Fruit fly (Drosophila melanogaster) Kc167 (cell line): ENCODE measurements around the gene qm.

Experiments used
- Myc ChIP-seq: fragments of >200 bp; optimal IDR thresholded peaks from 2 replicates; lab custom pipeline; 2017; ENCODE audit warnings: missing external identifiers
- Sin3A ChIP-seq: fragments of >200 bp; optimal IDR thresholded peaks from 2 replicates; lab custom pipeline; 2018; ENCODE audit warnings: missing external identifiers
- h ChIP-seq: fragments of >200 bp; optimal IDR thresholded peaks from 3 replicates; lab custom pipeline; 2018; ENCODE audit warnings: missing external identifiers
- insv ChIP-seq: fragments of >200 bp; optimal IDR thresholded peaks from 3 replicates; lab custom pipeline; 2018; ENCODE audit warnings: missing external identifiers
- psq ChIP-seq: fragments of >200 bp; optimal IDR thresholded peaks from 2 replicates; lab custom pipeline; 2017; ENCODE audit warnings: missing external identifiers
- ttk ChIP-seq: sonication (Bioruptor generic); optimal IDR thresholded peaks from 2 replicates; lab custom pipeline; 2017; ENCODE audit warnings: missing external identifiers

The qm gene

DNA sequence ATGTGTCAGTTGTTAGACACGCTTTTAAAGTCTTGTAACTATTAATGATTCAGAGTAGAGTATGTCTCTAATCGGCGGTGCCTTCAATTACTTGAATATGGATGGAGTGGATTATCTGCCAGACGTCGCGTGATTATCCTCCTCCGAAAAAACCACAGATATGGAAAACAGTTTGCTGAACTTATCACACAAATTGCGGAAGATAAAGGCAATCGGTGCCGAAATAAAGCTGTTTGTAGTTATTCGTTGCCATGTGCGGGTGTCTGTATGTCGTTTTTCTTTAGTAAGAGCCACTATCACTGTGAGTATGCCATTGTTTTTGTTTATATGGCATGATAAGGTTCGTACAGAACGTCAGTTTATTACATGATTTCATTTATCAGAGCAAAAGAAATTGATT lies 4.1 kb upstream of the qm start:
- TF ChIP-seq ttk (lab: Kevin White, UChicago) (no peak), Myc (lab: Kevin White, UChicago) (no peak), psq (lab: Kevin White, UChicago) (no peak), h (lab: Kevin White, UChicago) (no peak), Sin3A (no peak), insv (lab: Kevin White, UChicago) (no peak)

DNA sequence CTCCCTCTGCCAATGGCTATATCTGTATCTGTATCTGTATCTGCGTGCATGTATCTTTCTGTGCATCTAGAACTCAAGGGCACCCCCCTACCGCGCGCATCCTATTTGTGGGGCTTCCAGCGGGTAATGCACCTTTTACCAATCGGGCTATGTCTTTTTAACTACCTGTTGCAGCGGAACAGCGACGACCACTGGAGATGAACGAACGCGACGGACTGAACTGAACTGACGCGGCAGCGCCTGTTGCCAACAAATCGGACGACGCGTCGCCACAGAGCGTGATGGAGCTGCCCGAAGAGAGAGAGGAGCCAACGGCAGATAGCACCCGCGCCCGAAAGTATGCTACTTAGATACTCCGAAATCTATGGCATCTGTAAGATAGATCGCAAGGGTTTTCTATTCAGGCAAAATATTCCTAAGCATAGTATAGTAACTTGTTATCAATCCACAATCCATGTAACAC lies 3.1 kb upstream of the qm start, which contains the start of gene Cln7:
Gene Cln7, minus strand, starts transcription at position 219 of the 463 bp plus-strand sequence.
- TF ChIP-seq psq (lab: Kevin White, UChicago) (no peak), h (lab: Kevin White, UChicago) (no peak), insv (lab: Kevin White, UChicago) (no peak), ttk (lab: Kevin White, UChicago) (no peak), Myc (lab: Kevin White, UChicago) (no peak), Sin3A (no peak)

DNA sequence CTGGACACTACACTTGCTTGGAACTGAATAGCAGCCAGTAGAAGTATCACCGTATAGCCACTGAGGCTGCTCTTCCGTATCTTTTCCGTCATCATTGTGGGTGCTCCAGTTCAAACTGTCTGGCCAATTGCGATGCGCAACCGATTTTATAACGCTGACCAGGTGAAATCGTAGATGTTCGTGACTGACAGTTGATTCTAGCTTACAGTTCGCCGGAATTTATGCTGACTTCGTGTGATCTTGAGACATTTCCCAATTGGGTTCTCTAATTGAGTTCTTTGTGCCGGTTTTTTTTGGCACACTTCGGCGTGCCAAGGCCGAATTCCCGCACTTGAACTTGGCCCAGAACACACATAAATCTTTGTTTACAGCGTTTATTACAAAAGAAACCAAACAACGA lies 1.2 kb upstream of the qm start, which contains the start of gene CG14834:
Gene CG14834, minus strand, starts transcription at position 173 of the 400 bp plus-strand sequence.
- TF ChIP-seq h (lab: Kevin White, UChicago) = no peak
- no peak for TF ChIP-seq insv (lab: Kevin White, UChicago)
- no peak for TF ChIP-seq ttk (lab: Kevin White, UChicago)
- TF ChIP-seq Sin3A = no peak
- no peak for TF ChIP-seq Myc (lab: Kevin White, UChicago)
- no peak for TF ChIP-seq psq (lab: Kevin White, UChicago)

DNA sequence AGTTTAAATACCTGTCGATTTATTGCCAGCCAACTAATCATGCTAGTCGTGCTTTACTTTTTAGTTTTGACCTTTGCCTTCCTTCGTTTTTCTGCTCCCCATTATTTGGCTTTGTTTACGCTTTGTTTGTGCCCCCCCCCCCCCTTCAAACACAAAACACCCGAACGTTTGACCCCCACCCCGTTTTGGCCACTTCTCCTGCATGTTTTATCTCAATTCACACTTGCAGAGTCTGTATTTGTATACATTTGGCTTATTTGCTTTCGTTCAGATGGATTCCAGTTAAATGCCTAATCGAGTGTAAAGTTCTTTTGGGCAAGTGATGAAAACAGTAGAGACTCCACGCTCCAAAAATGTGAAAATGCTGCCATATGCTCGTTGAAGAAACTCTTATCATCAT lies 1.2 kb downstream of the qm start:
- TF ChIP-seq ttk (lab: Kevin White, UChicago) = no peak
- no peak for TF ChIP-seq Myc (lab: Kevin White, UChicago)

DNA sequence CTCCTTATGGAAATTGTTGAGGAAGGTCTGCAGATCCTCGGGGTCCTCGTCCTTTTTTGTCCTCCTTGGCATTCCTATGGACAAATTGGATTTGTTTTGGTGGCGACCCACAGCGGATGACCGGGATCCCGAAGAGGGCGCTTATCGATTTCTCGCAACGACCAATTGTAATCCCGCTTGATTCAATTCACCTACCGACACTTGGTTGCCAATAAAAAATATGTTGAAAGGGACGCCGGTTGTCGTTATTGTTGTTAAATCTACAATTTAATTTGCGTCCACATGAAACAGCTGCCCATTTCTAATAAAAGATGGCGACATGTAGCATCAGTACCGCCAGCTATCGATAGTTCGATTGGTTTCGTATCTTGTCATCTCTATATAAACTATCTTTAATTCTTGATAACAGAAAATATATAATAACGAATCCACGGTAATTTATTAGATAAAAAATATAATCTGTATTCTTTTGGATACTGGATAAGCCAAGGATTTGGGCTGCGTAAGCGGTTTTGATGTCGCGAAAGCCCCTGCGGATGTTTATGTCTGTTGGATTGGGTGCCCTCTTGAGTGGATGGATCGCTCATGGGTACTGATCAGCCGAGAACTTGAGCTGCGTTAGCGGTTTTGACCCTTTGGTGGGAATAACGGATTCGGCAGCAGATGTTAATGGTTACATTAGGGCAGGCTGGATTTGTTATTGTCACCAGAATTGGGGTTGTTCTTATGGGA lies 8.4 kb downstream of the qm start, which contains the start of gene CTCF:
Gene CTCF, minus strand, starts transcription at position 328 of the 732 bp plus-strand sequence.
- TF ChIP-seq insv (lab: Kevin White, UChicago) = no peak
- no peak for TF ChIP-seq Sin3A
- no peak for TF ChIP-seq Myc (lab: Kevin White, UChicago)
- TF ChIP-seq psq (lab: Kevin White, UChicago) = no peak
- TF ChIP-seq h (lab: Kevin White, UChicago) = no peak
- no peak for TF ChIP-seq ttk (lab: Kevin White, UChicago)

DNA sequence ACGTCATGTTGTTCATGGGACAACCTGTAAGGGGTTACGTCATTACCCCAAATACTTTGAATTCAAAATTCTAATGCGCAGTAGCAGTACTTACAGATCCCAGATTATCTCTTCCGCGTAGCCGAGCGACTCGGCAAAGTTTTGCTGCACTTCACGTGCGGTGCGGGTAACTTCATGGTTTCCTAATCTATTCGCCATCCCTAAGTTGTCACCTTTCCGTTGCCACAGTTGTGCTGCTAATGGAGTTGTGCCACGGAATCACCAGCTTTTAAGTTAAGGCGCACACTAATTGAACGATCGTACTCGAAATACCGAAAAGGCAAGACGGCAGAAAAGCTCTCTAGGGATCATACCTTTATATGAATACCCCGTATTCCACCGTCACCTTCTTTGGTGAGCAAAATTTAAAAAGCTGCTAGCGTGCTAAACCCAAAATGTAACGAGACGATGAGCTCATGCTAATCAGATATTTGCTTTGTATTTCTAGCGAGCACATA lies 11.8 kb downstream of the qm start, which contains the start of gene pst:
Gene pst, minus strand, starts transcription at position 437 of the 497 bp plus-strand sequence.
- TF ChIP-seq Myc (lab: Kevin White, UChicago) (no peak), insv (lab: Kevin White, UChicago) (no peak)

DNA sequence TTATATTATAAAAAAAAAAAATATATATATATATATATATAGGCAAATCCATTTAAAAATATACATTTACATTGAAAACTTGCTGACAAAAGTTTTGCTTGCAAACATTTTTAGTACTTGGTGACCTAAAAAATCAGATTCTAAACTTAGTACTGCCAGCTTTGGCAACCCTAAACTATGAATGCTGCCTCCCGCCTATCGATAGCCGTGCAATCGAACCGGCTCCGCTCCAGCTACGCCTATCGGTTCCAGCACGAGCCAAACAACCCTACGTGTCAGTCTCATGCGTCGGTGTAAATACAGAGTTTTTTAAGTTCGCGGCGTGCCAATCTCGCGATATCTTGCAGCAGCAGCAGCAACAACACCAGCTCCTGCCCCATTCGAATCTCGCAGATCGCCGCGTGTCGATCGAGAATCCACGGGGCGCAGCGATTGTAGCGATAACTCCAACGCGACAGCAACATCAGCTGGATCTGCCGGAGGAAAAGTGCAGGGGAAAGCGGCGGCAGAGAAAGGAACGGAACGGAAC lies 12.3 kb downstream of the qm start, which contains the start of gene Sec63:
Gene Sec63, plus strand, starts transcription at position 238 of the 529 bp plus-strand sequence.
- TF ChIP-seq ttk (lab: Kevin White, UChicago) (no peak), insv (lab: Kevin White, UChicago) (no peak), h (lab: Kevin White, UChicago) (no peak), psq (lab: Kevin White, UChicago) (no peak)

DNA sequence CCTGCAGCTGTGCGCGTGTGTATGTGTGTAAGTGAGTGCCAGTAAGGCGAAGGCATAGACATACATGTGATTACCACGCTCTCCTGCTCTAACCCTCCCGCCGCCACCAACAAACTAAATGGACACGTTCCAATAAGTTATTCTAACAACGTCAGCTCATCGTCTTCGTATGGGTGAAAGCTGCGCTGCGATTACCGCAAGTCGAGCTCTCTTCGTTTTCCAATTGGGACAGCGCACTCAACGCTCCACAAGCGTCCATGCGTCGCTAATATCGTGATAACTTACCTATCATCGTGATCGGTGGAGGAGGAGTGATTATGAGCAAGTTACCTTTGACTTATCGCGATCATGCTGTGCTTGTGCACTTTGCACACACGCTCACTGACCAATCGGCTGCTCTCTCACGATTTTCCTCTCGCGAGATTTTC lies 13.0 kb downstream of the qm start:
- TF ChIP-seq ttk (lab: Kevin White, UChicago) (no peak), Sin3A (no peak), h (lab: Kevin White, UChicago) (no peak), psq (lab: Kevin White, UChicago) (no peak), insv (lab: Kevin White, UChicago) (no peak), Myc (lab: Kevin White, UChicago) (no peak)

DNA sequence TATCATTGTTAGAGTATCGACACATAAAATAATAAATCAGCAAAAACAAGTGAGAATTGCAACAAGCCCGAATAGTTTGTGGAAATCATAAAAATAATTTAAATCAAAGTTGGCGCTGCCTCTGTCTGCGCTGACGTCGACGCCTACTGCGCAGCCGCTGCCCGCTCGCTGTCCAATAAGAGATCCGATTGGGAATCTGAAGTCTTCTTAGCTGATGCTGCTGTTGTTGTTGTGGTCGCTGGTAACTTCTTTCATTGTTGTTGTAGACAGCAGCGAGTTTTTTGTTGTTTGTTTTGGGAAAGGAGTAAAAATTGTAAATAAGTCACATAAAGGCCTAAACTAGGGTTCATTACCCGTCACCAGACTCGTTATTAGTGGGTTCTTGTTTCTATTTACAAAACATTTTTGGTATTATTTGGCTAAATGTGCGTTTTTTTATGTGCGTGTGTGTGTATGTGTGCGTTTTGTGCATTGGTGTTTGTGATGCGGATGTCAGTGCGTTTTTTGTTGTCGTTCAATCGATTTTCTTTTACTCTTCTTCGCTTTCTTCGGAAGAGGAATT lies 16.7 kb downstream of the qm start:
- no peak for TF ChIP-seq Myc (lab: Kevin White, UChicago)
- TF ChIP-seq insv (lab: Kevin White, UChicago) = no peak
- TF ChIP-seq h (lab: Kevin White, UChicago) = no peak
- TF ChIP-seq Sin3A = no peak
- TF ChIP-seq ttk (lab: Kevin White, UChicago) = no peak
- TF ChIP-seq psq (lab: Kevin White, UChicago) = no peak

DNA sequence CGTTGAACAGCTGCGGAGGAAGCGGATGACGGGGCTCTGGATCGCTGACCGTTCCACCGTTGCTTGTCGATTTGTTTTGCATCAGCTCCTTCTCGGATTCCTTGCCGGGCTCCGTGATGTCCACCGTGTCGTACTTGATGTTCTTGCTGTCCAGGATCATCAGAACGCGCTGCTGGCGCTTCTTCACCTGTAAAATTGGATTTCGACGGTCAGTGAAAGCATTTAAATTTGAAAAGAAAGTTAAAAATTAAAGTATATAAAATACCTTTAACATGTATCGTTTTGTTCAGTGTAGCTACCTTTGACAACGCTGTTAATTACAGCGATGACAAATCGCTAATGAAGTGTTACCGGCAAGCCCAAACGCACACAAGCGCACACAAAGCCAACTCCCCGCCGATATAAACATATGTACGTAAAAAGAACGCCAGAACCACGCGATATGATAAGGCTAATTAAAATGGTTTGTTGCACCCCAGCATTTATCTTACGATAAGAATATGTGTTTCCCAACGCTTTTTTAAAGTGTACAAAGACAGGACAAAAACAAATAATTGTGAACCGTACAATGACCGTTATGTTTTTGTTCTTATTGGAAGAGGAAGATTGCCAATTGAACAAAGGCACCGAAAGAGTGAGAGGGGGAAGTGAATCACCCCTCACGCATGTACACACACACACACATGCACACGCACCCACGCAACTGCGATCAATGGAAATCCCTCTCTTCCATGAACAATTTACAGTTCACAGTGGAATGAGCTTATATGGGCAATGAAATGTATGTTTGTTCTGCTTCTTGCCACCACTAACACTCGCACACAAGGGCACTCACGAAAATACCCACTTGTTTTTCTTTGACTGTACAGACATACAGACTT lies 19.9 kb downstream of the qm start:
- TF ChIP-seq insv (lab: Kevin White, UChicago) (no peak), ttk (lab: Kevin White, UChicago) (no peak), Sin3A (no peak), Myc (lab: Kevin White, UChicago) (no peak), h (lab: Kevin White, UChicago) (no peak)

DNA sequence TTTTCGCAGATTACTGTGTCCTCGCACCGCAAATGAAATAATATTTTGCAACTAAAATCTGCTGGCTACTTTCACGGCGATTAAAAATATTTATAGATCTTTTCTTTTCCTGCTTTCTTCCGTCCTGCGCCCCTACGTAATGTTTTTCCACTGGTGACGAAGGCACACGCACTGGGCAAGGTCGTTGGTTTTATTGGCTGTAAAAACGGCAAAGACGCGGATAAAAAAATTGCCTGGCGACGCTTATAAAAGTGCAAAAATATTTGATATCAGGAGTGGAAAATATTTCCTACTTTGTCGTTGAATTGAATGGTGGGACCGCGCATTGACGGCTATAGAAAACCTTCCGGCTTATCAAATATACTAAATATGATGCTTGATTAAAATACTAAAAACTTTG lies 20.8 kb downstream of the qm start, which contains the start of gene Sh3beta:
Gene Sh3beta, minus strand, starts transcription at position 327 of the 400 bp plus-strand sequence.
- TF ChIP-seq ttk (lab: Kevin White, UChicago) = no peak
